Fruit fly (Drosophila melanogaster) whole organism, embryonic: ENCODE results near the gene Npc2g.

Source experiments
- Ada2b ChIP-seq: fragments of 200-800 bp; sonication (Bioruptor generic); IDR thresholded peaks from 2 replicates; pipeline ENCODE4 v1.3.6; 2022; ENCODE audit warnings: missing biosample characterization, missing genetic modification characterization
- B-H1 ChIP-seq: fragments of 200-800 bp; sonication (Bioruptor generic); IDR thresholded peaks from 3 replicates; pipeline ENCODE4 v1.3.6; 2022; ENCODE audit warnings: missing biosample characterization, missing genetic modification characterization
- Bdp1 ChIP-seq: fragments of 200-800 bp; sonication (Bioruptor generic); optimal IDR thresholded peaks from 3 replicates; lab custom pipeline; 2016; ENCODE audit warnings: missing biosample characterization, missing genetic modification characterization
- Blimp-1 ChIP-seq: fragments of 200-800 bp; sonication (Bioruptor generic); optimal IDR thresholded peaks from 3 replicates; lab custom pipeline; 2018; ENCODE audit warnings: missing biosample characterization, missing genetic modification characterization, mild to moderate bottlenecking, moderate library complexity, missing genetic modification reagents
- Bteb2 ChIP-seq: fragments of 200-800 bp; sonication (Bioruptor generic); optimal IDR thresholded peaks from 2 replicates; lab custom pipeline; 2016; ENCODE audit warnings: missing biosample characterization, missing genetic modification characterization
- CG10209 ChIP-seq: fragments of 200-800 bp; sonication (Bioruptor generic); optimal IDR thresholded peaks from 3 replicates; lab custom pipeline; 2017; ENCODE audit warnings: missing biosample characterization, mild to moderate bottlenecking, missing genetic modification characterization, missing genetic modification reagents
- CG10321 ChIP-seq: fragments of 200-800 bp; sonication (Bioruptor generic); IDR thresholded peaks from 2 replicates; pipeline ENCODE4 v1.3.6; 2022; ENCODE audit warnings: missing biosample characterization, missing genetic modification characterization
- CG10462 ChIP-seq: fragments of 200-800 bp; sonication (Bioruptor generic); optimal IDR thresholded peaks from 2 replicates; lab custom pipeline; 2016; ENCODE audit warnings: missing biosample characterization, missing genetic modification characterization
- CG10543 ChIP-seq: fragments of 200-800 bp; sonication (Bioruptor generic); optimal IDR thresholded peaks from 3 replicates; lab custom pipeline; 2017; ENCODE audit warnings: missing biosample characterization, mild to moderate bottlenecking, missing genetic modification characterization, moderate library complexity
- CG11093 ChIP-seq: fragments of 200-800 bp; sonication (Bioruptor generic); IDR thresholded peaks from 3 replicates; pipeline ENCODE4 v1.3.6; 2022; ENCODE audit warnings: missing biosample characterization, missing genetic modification characterization
- CG11247 ChIP-seq: fragments of 200-800 bp; sonication (Bioruptor generic); IDR thresholded peaks from 2 replicates; pipeline ENCODE4 v1.3.6; 2022; ENCODE audit warnings: missing biosample characterization, missing genetic modification characterization
- CG12769 ChIP-seq: fragments of 200-800 bp; sonication (Bioruptor generic); optimal IDR thresholded peaks from 2 replicates; lab custom pipeline; 2019; ENCODE audit warnings: missing biosample characterization, mild to moderate bottlenecking, missing genetic modification characterization, moderate library complexity
- CG15269 ChIP-seq: fragments of 200-800 bp; sonication (Bioruptor generic); optimal IDR thresholded peaks from 2 replicates; lab custom pipeline; 2018; ENCODE audit warnings: missing biosample characterization, mild to moderate bottlenecking, missing genetic modification characterization, moderate library complexity
- CG2116 ChIP-seq: fragments of 200-800 bp; sonication (Bioruptor generic); optimal IDR thresholded peaks from 3 replicates; lab custom pipeline; 2018; ENCODE audit warnings: missing biosample characterization, mild to moderate bottlenecking, missing genetic modification characterization
- CG31224 ChIP-seq: fragments of 200-800 bp; sonication (Bioruptor generic); IDR thresholded peaks from 2 replicates; pipeline ENCODE4 v1.3.6; 2022; ENCODE audit warnings: missing biosample characterization, missing genetic modification characterization
- CG43689 ChIP-seq: fragments of 200-800 bp; sonication (Bioruptor generic); IDR thresholded peaks from 2 replicates; pipeline ENCODE4 v1.3.6; 2022; ENCODE audit warnings: missing biosample characterization, missing genetic modification characterization
- CG6175 ChIP-seq: fragments of 200-800 bp; sonication (Bioruptor generic); IDR thresholded peaks from 3 replicates; pipeline ENCODE4 v1.3.6; 2022; ENCODE audit warnings: missing biosample characterization, missing genetic modification characterization
- CG7928 ChIP-seq: fragments of 200-800 bp; sonication (Bioruptor generic); optimal IDR thresholded peaks from 2 replicates; lab custom pipeline; 2017; ENCODE audit warnings: missing biosample characterization, mild to moderate bottlenecking, missing genetic modification characterization
- CG7987 ChIP-seq: fragments of 200-800 bp; sonication (Bioruptor generic); optimal IDR thresholded peaks from 2 replicates; lab custom pipeline; 2018; ENCODE audit warnings: missing biosample characterization, mild to moderate bottlenecking, missing genetic modification characterization, moderate library complexity
- CG8089 ChIP-seq: fragments of 200-800 bp; sonication (Bioruptor generic); optimal IDR thresholded peaks from 3 replicates; lab custom pipeline; 2016; ENCODE audit warnings: missing biosample characterization, missing genetic modification characterization
- CG8478 ChIP-seq: fragments of >200 bp; optimal IDR thresholded peaks from 2 replicates; lab custom pipeline; 2018
- CG8944 ChIP-seq: fragments of 200-800 bp; sonication (Bioruptor generic); optimal IDR thresholded peaks from 3 replicates; lab custom pipeline; 2016; ENCODE audit warnings: missing biosample characterization, missing genetic modification characterization
- CG9609 ChIP-seq: fragments of 200-800 bp; sonication (Bioruptor generic); optimal IDR thresholded peaks from 3 replicates; lab custom pipeline; 2016; ENCODE audit warnings: missing biosample characterization, missing genetic modification characterization
- CG9817 ChIP-seq: fragments of 200-800 bp; sonication (Bioruptor generic); optimal IDR thresholded peaks from 2 replicates; lab custom pipeline; 2018; ENCODE audit warnings: missing biosample characterization, mild to moderate bottlenecking, missing genetic modification characterization, moderate library complexity
- CHES-1-like ChIP-seq: fragments of 200-800 bp; sonication (Bioruptor generic); optimal IDR thresholded peaks from 2 replicates; lab custom pipeline; 2016; ENCODE audit warnings: missing biosample characterization, missing genetic modification characterization
- Dad ChIP-seq: fragments of 200-800 bp; sonication (Bioruptor generic); optimal IDR thresholded peaks from 3 replicates; lab custom pipeline; 2016; ENCODE audit warnings: missing biosample characterization, missing genetic modification characterization
- E2f2 ChIP-seq: fragments of 200-800 bp; sonication (Bioruptor generic); IDR thresholded peaks from 2 replicates; pipeline ENCODE4 v1.3.6; 2022; ENCODE audit warnings: missing biosample characterization, missing genetic modification characterization
- NC2β ChIP-seq: fragments of 200-800 bp; sonication (Bioruptor generic); optimal IDR thresholded peaks from 2 replicates; lab custom pipeline; 2016; ENCODE audit warnings: missing biosample characterization, missing genetic modification characterization
- Opbp ChIP-seq: fragments of 200-800 bp; sonication (Bioruptor generic); IDR thresholded peaks from 3 replicates; pipeline ENCODE4 v1.3.6; 2022; ENCODE audit warnings: missing biosample characterization, missing genetic modification characterization; ENCODE audit not compliant: partially characterized antibody
- Ravus ChIP-seq: fragments of 200-800 bp; sonication (Bioruptor generic); IDR thresholded peaks from 2 replicates; pipeline ENCODE4 v1.3.6; 2022; ENCODE audit warnings: missing biosample characterization, missing genetic modification characterization
- Sin3A ChIP-seq: fragments of >200 bp; optimal IDR thresholded peaks from 2 replicates; lab custom pipeline; 2018
- TFAM ChIP-seq: fragments of 200-800 bp; sonication (Bioruptor generic); optimal IDR thresholded peaks from 2 replicates; lab custom pipeline; 2017; ENCODE audit warnings: missing biosample characterization, missing genetic modification characterization, inconsistent platforms
- Trl ChIP-seq, 3 experiments: fragments of >200 bp in 2 of 3; fragments of 200-800 bp in 1 of 3; sonication (Bioruptor generic) in 1 of 3; optimal IDR thresholded peaks; 2 replicates in 1 of 3; 3 replicates in 2 of 3; lab custom pipeline; 2016 to 2017; ENCODE audit warnings: missing biosample characterization in 1 of 3, missing genetic modification characterization in 1 of 3
- corto ChIP-seq: fragments of 200-800 bp; sonication (Bioruptor generic); optimal IDR thresholded peaks from 2 replicates; lab custom pipeline; 2016; ENCODE audit warnings: missing biosample characterization, mild to moderate bottlenecking, missing genetic modification characterization, moderate library complexity
- danr ChIP-seq: fragments of 200-800 bp; sonication (Bioruptor generic); IDR thresholded peaks from 2 replicates; pipeline ENCODE4 v1.3.6; 2022; ENCODE audit warnings: missing biosample characterization, missing genetic modification characterization
- dpn ChIP-seq, 2 experiments: fragments of 200-800 bp; sonication (Bioruptor generic); optimal IDR thresholded peaks; 3 replicates each; lab custom pipeline; 2016; ENCODE audit warnings: missing biosample characterization in 2 of 2, missing genetic modification characterization in 2 of 2
- fu2 ChIP-seq: fragments of 200-800 bp; sonication (Bioruptor generic); optimal IDR thresholded peaks from 2 replicates; lab custom pipeline; 2016; ENCODE audit warnings: missing biosample characterization, missing genetic modification characterization
- gsb ChIP-seq: fragments of 200-800 bp; sonication (Bioruptor generic); IDR thresholded peaks from 2 replicates; pipeline ENCODE4 v1.3.6; 2022; ENCODE audit warnings: missing biosample characterization, missing genetic modification characterization
- jumu ChIP-seq: fragments of 200-800 bp; sonication (Bioruptor generic); optimal IDR thresholded peaks from 3 replicates; lab custom pipeline; 2016; ENCODE audit warnings: missing biosample characterization, missing genetic modification characterization
- lab ChIP-seq: fragments of 200-800 bp; sonication (Bioruptor generic); optimal IDR thresholded peaks from 3 replicates; lab custom pipeline; 2017; ENCODE audit warnings: missing biosample characterization, missing genetic modification characterization, mild to moderate bottlenecking, moderate library complexity, missing genetic modification reagents
- mld ChIP-seq: fragments of 200-800 bp; sonication (Bioruptor generic); IDR thresholded peaks from 3 replicates; pipeline ENCODE4 v1.3.6; 2022; ENCODE audit warnings: missing biosample characterization, missing genetic modification characterization; ENCODE audit not compliant: partially characterized antibody
- odd ChIP-seq: fragments of 200-800 bp; sonication (Bioruptor generic); optimal IDR thresholded peaks from 2 replicates; lab custom pipeline; 2017; ENCODE audit warnings: missing biosample characterization, mild to moderate bottlenecking, missing genetic modification characterization
- pzg ChIP-seq: fragments of 200-800 bp; sonication (Bioruptor generic); optimal IDR thresholded peaks from 3 replicates; lab custom pipeline; 2018; ENCODE audit warnings: missing biosample characterization, mild to moderate bottlenecking, missing genetic modification characterization, moderate library complexity
- ro ChIP-seq: fragments of 200-800 bp; sonication (Bioruptor generic); IDR thresholded peaks from 2 replicates; pipeline ENCODE4 v1.3.6; 2022; ENCODE audit warnings: missing biosample characterization, missing genetic modification characterization
- scrt ChIP-seq: fragments of 200-800 bp; sonication (Bioruptor generic); optimal IDR thresholded peaks from 2 replicates; lab custom pipeline; 2018; ENCODE audit warnings: missing biosample characterization, mild to moderate bottlenecking, missing genetic modification characterization, moderate library complexity
- tin ChIP-seq: fragments of 200-800 bp; sonication (Bioruptor generic); optimal IDR thresholded peaks from 3 replicates; lab custom pipeline; 2016; ENCODE audit warnings: missing biosample characterization, missing genetic modification characterization
- tna ChIP-seq: fragments of 200-800 bp; sonication (Bioruptor generic); IDR thresholded peaks from 2 replicates; pipeline ENCODE4 v1.3.6; 2022; ENCODE audit warnings: missing biosample characterization, missing genetic modification characterization; ENCODE audit not compliant: partially characterized antibody
- toy ChIP-seq: fragments of 200-800 bp; sonication (Bioruptor generic); IDR thresholded peaks from 2 replicates; pipeline ENCODE4 v1.3.6; 2022; ENCODE audit warnings: missing biosample characterization, missing genetic modification characterization
- trh ChIP-seq: fragments of 200-800 bp; sonication (Bioruptor generic); optimal IDR thresholded peaks from 2 replicates; lab custom pipeline; 2016; ENCODE audit warnings: missing biosample characterization, missing genetic modification characterization
- wdn ChIP-seq: fragments of 200-800 bp; sonication (Bioruptor generic); IDR thresholded peaks from 2 replicates; pipeline ENCODE4 v1.3.6; 2022; ENCODE audit warnings: missing biosample characterization, missing genetic modification characterization
- wor ChIP-seq: fragments of 200-800 bp; sonication (Bioruptor generic); IDR thresholded peaks from 2 replicates; pipeline ENCODE4 v1.3.6; 2022; ENCODE audit warnings: missing biosample characterization, missing genetic modification characterization

The Npc2g gene

DNA sequence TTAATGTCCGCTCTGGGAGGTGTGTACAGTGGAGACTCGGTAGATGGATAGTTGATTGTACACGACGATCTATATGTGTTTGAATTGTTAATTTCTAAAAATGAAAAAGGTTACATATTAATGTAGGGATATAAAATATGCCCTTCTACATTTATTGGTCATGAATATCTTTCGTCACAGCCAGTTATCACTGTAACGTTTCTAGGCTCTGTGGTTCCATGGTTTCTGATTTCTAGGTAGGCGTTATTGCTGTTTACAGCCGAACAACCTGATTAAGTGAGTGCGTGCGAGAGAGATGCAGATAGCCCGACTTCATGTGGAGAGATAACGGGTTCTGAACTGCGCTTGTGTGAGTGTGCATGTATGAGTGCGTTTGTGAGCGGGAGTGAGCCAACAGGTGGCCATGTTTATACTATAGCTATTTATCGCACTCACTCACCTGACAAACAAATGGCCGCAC, 36.6 kb upstream of the Npc2g start (continued):
- peak; percentile 87 for TF ChIP-seq odd
- peak; percentile 93 for TF ChIP-seq CG10209 (GFP tag; lab: Kevin White, UChicago)
- TF ChIP-seq CG6175 (GFP tag; lab: Robert Waterston, UW) = peak; percentile 89
- peak; percentile 87 for TF ChIP-seq CG10462 (GFP tag; lab: Kevin White, UChicago)
- TF ChIP-seq scrt (GFP tag; lab: Kevin White, UChicago) = peak; percentile 84
- peak; percentile 96 for TF ChIP-seq jumu (GFP tag; lab: Kevin White, UChicago)
- peak; percentile 87 for TF ChIP-seq CG8478 (lab: Kevin White, UChicago)
- no peak for TF ChIP-seq tna (GFP tag; lab: Robert Waterston, UW)
- peak; percentile 92 for TF ChIP-seq CG12769
- TF ChIP-seq Opbp (GFP tag; lab: Robert Waterston, UW) = peak; percentile 45; the same call in 2 of the 3 replicates
- TF ChIP-seq CG15269 (tag; lab: Kevin White, UChicago) = peak; percentile 91
- peak; percentile 94 for TF ChIP-seq CG8944 (GFP tag; lab: Kevin White, UChicago)
- TF ChIP-seq CG43689 (GFP tag; lab: Robert Waterston, UW) = peak; percentile 83
- peak; percentile 91 for TF ChIP-seq gsb (GFP tag; lab: Robert Waterston, UW)
- TF ChIP-seq E2f2 (GFP tag; lab: Robert Waterston, UW) = peak; percentile 77
- TF ChIP-seq CG31224 (GFP tag; lab: Robert Waterston, UW) = peak; percentile 86
- TF ChIP-seq trh = peak; percentile 72
- peak; percentile 83 for TF ChIP-seq toy (GFP tag; lab: Robert Waterston, UW)
- peak; percentile 95 for TF ChIP-seq CG11247 (GFP tag; lab: Robert Waterston, UW)
- peak; percentile 88 for TF ChIP-seq wor (GFP tag; lab: Robert Waterston, UW)
- TF ChIP-seq CG11093 = peak; percentile 91
- TF ChIP-seq CG8089 (GFP tag; lab: Kevin White, UChicago) = peak; percentile 91
- TF ChIP-seq CG9609 = peak; percentile 95
- TF ChIP-seq corto (GFP tag; lab: Kevin White, UChicago) = peak; percentile 72
- no peak for TF ChIP-seq mld (GFP tag; lab: Robert Waterston, UW)
- peak; percentile 96 for TF ChIP-seq dpn (GFP tag; optimal IDR thresholded peaks at IDR 0.05; lab: Kevin White, UChicago)
- TF ChIP-seq wdn (GFP tag; lab: Robert Waterston, UW) = peak; percentile 87
- no peak for TF ChIP-seq TFAM (GFP tag; lab: Kevin White, UChicago)
- peak; percentile 92 for TF ChIP-seq CHES-1-like (GFP tag; lab: Kevin White, UChicago)
- peak; percentile 11 for TF ChIP-seq pzg (GFP tag; lab: Kevin White, UChicago)
- TF ChIP-seq Ravus (GFP tag; lab: Robert Waterston, UW) = peak; percentile 78
- TF ChIP-seq tin = peak; percentile 96
- TF ChIP-seq Bdp1 (GFP tag; lab: Kevin White, UChicago) = peak; percentile 83
- TF ChIP-seq Trl (optimal IDR thresholded peaks at IDR 0.05; lab: Kevin White, UChicago) = peak in 1 of 2 experiments; percentile 6
- TF ChIP-seq Trl (GFP tag; optimal IDR thresholded peaks at IDR 0.05; lab: Kevin White, UChicago) = peak; percentile 93
- peak; percentile 96 for TF ChIP-seq CG9817 (tag; lab: Kevin White, UChicago)
- TF ChIP-seq ro = peak; percentile 91
- TF ChIP-seq B-H1 = peak; percentile 88
- peak; percentile 93 for TF ChIP-seq Bteb2 (GFP tag; lab: Kevin White, UChicago)
- TF ChIP-seq Ada2b = peak; percentile 96
- TF ChIP-seq CG2116 (GFP tag; lab: Kevin White, UChicago) = peak; percentile 68
- peak; percentile 89 for TF ChIP-seq danr (GFP tag; lab: Robert Waterston, UW)
- TF ChIP-seq CG7987 (GFP tag; lab: Kevin White, UChicago) = peak; percentile 73
- peak; percentile 91 for TF ChIP-seq Blimp-1
- peak; percentile 93 for TF ChIP-seq NC2β (GFP tag; lab: Kevin White, UChicago)
- TF ChIP-seq Dad (GFP tag; lab: Kevin White, UChicago) = peak; percentile 93
- TF ChIP-seq Sin3A (lab: Kevin White, UChicago) = no peak
- peak; percentile 95 for TF ChIP-seq lab (GFP tag; lab: Kevin White, UChicago)
- peak; percentile 36 for TF ChIP-seq CG7928
- TF ChIP-seq CG10321 (GFP tag; lab: Robert Waterston, UW) = peak; percentile 98
- peak; percentile 91 for TF ChIP-seq CG10543 (GFP tag; lab: Kevin White, UChicago)
- TF ChIP-seq fu2 (GFP tag; lab: Kevin White, UChicago) = peak; percentile 92
